Fruit fly (Drosophila melanogaster) Kc167 (cell line): ENCODE results near the gene CG5157.

Source experiments
- Myc ChIP-seq: fragments of >200 bp; optimal IDR thresholded peaks from 2 replicates; lab custom pipeline; 2017; ENCODE audit warnings: missing external identifiers
- Sin3A ChIP-seq: fragments of >200 bp; optimal IDR thresholded peaks from 2 replicates; lab custom pipeline; 2018; ENCODE audit warnings: missing external identifiers
- h ChIP-seq: fragments of >200 bp; optimal IDR thresholded peaks from 3 replicates; lab custom pipeline; 2018; ENCODE audit warnings: missing external identifiers
- insv ChIP-seq: fragments of >200 bp; optimal IDR thresholded peaks from 3 replicates; lab custom pipeline; 2018; ENCODE audit warnings: missing external identifiers
- psq ChIP-seq: fragments of >200 bp; optimal IDR thresholded peaks from 2 replicates; lab custom pipeline; 2017; ENCODE audit warnings: missing external identifiers
- ttk ChIP-seq: sonication (Bioruptor generic); optimal IDR thresholded peaks from 2 replicates; lab custom pipeline; 2017; ENCODE audit warnings: missing external identifiers

Gene CG5157

DNA sequence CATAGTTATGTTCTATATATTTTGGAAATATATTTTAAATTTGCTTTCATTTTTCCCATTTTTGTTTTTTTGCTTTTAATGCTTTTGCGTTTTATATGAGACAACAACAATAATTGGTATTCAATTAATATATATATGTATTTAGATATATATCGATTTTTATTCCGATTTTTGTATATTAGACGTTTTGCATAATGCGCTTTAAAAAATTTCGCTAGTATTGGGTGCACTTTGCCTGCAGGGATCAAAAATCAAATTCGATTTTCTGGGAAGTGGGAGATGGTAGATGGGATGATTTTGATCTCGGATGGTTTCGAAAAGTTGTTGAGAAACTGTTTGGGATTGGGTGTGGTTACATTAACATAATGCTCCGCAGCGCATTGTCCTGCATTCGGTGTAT lies at the start of gene CG5157:
Gene CG5157 (minus strand): TSS at position 101 of the 400 bp plus-strand sequence.
- TF ChIP-seq ttk (lab: Kevin White, UChicago) = no peak
- TF ChIP-seq insv (lab: Kevin White, UChicago) = no peak
- no peak for TF ChIP-seq Sin3A (lab: Kevin White, UChicago)
- no peak for TF ChIP-seq psq
- no peak for TF ChIP-seq h (lab: Kevin White, UChicago)
- TF ChIP-seq Myc = no peak

DNA sequence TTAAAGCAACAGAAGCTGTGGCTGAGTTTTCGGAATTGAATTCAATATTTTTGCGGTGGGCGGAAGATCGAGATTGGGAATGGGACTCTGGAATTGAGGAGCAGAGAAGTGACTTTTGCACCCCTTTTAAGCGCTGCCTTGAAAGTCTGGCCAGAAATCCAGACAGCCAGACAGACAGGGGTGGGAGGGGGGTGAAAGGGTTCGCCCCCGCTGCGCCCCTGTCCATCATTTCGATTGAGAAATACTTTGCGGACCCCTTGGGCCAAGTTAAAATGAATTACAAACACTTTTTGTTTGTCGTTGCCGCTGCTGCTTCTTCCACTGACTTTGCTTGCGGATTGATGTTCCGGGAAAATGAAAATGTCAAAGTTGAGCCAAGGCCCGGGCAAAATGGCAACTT lies 45.8 kb upstream of the CG5157 start:
- TF ChIP-seq Sin3A (lab: Kevin White, UChicago) (no peak), psq (no peak), insv (lab: Kevin White, UChicago) (no peak), ttk (lab: Kevin White, UChicago) (no peak), Myc (no peak), h (lab: Kevin White, UChicago) (no peak)

DNA sequence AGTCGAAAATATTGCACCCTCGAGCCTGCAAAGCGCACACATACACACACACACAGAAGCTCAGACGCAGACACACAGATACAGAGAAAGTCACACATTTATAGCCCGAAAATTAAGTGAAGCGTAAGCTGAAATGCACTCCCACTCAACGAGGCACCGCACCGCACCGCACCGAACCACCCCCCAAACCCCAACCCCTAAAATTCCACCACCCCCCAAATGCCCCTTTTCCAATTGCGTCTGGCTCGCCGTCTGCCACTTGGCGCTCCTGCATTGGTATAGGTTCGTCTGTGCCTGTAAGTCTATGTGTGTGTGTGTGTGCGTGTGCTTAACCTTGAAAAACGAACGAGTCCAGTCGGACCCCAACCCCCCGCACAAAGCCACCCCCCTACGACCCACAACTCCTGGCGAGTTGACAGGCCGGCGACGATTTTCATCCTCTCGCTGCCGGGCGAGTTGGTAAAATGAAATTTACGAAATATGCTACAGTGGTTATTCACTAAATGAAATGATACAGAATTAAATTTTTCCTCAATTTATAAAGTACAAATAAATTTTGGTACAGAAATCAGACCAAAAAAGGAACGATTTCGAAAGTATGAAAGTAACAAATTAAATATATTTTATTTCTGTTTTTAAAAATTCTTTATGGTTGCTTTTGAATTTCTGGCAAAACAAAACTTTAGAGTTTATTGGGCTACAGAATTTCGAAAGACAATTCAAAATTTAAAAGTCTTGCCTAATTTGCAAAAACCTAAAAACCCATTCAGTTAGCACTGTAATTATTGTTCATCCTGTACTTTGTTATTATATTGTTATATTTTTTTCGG lies 45.2 kb upstream of the CG5157 start:
- TF ChIP-seq psq = no peak

DNA sequence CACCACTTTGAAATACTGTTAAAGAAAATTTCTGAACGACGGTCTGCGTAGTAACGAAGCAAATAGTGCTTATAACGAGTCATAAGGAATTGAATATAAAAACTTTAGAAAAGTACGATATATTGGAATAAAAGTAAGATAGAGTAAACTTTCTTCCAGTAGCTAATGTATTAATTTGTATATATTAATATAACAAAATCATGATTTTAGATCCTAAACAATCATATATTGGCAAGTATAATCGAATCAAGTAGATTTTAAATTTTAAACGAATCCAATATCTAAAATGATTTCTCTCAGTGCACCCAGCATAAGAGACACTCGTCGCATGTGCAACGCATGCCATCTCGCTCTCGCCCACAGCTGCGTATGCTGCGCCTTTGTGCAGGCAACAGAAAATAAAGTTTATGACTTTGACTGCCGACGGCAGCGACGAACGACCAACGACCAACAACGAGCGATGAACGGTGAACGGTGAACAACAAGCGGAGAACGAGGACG lies 43.7 kb upstream of the CG5157 start:
- TF ChIP-seq ttk (lab: Kevin White, UChicago) (no peak), Sin3A (lab: Kevin White, UChicago) (no peak), Myc (no peak)

DNA sequence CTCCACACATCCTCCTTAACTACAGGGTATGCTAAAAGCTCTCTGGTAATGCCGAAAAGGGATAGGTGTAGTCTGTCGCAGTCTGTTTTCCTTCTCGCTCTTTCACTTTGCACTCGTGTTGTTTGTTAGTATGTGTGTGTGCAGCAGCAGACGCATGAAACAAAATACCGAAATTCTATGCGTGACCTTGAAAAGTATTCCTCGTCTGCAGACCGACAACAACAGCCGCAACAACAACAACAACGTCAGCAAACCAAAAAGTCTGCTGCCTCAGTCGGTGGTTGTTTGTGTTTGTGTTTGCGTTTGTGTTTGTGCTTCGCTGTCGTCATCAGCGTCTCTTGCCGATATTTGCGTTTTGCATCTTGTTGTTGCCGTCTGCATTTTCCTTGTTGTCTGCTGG lies 40.8 kb upstream of the CG5157 start:
- TF ChIP-seq insv (lab: Kevin White, UChicago) (no peak), Myc (no peak), psq (no peak), h (lab: Kevin White, UChicago) (no peak)

DNA sequence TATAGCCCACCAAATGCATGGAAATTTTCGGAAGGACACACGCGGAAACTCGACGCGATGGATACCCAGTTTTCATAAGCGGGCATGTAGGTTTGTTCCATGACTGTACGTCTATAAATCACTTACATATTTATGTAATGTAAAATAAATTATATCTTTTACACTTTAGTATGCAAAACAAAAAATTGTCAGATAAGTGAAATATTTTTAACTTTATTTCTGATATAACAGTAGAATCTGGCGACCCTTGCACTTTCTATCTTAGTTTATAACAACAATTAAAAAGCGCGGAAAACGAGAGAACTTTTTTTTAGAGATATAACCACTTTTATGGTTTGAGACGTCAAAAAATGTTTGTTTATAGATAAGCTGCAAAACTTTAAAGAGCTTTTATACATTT lies 40.1 kb upstream of the CG5157 start:
- no peak for TF ChIP-seq insv (lab: Kevin White, UChicago)
- no peak for TF ChIP-seq ttk (lab: Kevin White, UChicago)
- no peak for TF ChIP-seq Myc
- TF ChIP-seq h (lab: Kevin White, UChicago) = no peak

DNA sequence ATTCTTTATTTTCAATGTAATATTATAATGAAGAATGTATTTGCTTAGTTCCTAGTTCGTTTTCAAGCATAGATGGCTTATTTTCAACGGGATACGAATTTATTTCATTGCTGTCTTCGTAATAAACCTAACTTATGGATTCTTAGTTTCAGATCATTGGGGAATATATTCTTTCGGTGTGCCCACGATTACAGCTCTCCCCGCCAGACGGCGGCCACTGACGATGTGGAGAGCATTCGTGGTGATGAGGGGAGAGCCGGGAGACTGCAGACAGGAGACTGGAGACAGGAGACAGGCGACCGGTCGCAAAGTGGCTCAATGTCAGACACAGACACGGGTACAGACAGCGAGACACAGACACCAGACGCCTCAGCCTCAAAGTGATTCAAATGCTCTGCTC lies 39.6 kb upstream of the CG5157 start:
- TF ChIP-seq h (lab: Kevin White, UChicago) = no peak
- TF ChIP-seq insv (lab: Kevin White, UChicago) = no peak
- TF ChIP-seq psq = no peak
- TF ChIP-seq Sin3A (lab: Kevin White, UChicago) = no peak
- TF ChIP-seq Myc = no peak
- no peak for TF ChIP-seq ttk (lab: Kevin White, UChicago)

DNA sequence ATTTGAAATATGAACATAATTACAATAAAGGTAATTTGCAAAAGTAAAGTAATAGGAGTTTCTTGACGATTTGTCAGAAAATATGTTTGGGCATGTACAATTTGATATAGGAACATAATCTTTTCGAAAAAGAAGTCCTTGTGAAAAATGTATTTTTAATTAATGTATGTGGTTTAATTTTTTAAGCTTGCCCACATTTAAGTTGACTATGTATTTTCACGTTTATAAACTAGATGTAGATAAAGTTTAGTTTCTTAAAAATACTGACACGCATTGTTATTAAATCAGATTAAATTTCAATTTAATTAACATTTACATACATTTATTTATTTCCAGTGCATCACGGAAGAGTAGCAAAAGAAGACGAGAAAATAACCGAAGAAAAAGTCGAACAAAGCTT lies 38.8 kb upstream of the CG5157 start:
- TF ChIP-seq ttk (lab: Kevin White, UChicago) = no peak
- no peak for TF ChIP-seq h (lab: Kevin White, UChicago)
- no peak for TF ChIP-seq Sin3A (lab: Kevin White, UChicago)
- TF ChIP-seq insv (lab: Kevin White, UChicago) = no peak
- no peak for TF ChIP-seq psq
- no peak for TF ChIP-seq Myc

DNA sequence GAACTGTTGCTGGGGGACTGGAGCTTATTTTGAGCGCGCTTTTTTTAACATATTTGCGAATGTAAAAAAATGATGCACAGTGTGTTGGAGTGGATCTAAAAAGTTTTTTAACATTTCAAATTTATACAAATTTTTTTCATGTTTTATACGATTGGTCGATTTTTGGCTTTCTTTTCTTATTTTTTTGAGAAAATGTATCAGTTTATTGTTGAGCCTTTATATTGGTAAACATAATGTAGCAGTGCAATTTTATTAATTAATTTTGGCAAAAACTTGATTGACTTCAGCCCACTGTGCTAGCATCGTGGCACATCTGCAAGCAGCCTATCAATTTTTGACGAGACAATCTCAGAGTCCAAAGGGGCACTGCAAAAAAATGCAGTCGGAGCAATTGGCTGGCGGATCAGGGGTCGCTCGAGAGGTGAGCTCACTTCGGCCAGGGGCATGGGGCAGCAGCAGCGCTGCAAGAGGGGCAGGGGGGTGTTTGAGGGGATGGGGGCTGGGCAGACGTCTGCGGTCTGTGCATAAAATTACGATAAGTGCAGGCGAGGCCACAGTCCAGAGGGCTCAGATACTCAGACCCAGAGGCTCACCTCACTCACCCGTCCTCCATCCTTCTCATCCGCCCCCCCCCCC lies 38.1 kb upstream of the CG5157 start:
- TF ChIP-seq ttk (lab: Kevin White, UChicago) (no peak), insv (lab: Kevin White, UChicago) (no peak), psq (no peak), Myc (no peak), Sin3A (lab: Kevin White, UChicago) (no peak), h (lab: Kevin White, UChicago) (no peak)

DNA sequence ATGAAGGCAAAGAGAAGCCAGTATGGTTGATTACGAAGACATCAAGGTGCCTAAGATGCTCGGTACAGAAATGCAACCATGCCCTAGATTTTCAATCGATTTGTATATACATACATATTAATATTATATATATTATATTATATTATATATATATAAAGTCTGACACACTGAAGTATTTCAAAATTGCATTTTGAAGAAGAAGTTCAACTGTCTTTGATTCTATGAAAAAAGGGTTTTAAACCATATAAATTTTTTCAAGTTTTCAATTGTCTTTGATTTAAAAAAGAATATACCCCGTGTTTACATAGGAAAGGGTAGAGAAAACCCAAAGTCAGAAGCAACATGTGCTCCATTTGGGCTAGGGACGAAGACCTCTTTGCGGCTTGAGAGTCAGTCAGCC lies 37.1 kb upstream of the CG5157 start:
- no peak for TF ChIP-seq psq
- TF ChIP-seq Myc = no peak
- TF ChIP-seq insv (lab: Kevin White, UChicago) = no peak
- no peak for TF ChIP-seq Sin3A (lab: Kevin White, UChicago)
- no peak for TF ChIP-seq h (lab: Kevin White, UChicago)
- TF ChIP-seq ttk (lab: Kevin White, UChicago) = no peak

DNA sequence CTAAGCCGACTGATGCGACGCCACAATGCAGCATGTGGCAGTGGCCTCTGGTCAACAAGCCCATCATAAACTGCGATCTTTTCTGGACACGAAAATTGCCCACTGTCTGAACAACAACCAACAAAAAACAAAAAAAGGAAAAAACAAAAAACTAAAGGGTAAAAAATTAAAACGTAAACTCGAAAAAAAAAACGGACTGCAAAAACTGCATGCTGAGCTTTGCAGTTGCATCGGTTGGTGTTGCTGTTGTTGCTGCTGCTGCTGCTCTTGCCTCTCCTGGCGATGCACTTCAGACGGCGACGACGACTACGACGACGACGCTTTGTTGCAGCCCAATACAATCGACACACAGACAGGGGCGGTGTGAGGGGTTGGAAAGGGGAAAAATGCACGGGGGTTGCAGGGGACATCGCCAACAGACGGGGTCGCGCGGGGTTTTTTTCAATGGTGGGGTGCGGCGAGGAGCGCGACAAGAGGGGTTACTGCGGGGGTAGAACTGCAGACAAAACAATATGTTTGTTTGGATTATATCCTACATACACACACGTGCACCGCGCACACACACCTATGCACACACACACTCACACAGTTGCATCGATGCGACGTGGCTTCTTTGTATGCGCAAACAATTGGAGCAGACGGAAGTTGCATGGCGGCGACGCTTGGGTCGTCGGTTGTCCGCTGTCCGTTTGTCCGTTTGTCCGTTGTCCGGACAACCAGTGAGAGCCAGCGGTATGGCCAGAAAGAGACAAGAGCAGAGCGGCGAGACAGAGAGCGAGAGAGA lies 36.3 kb upstream of the CG5157 start:
- no peak for TF ChIP-seq psq
- no peak for TF ChIP-seq h (lab: Kevin White, UChicago)
- TF ChIP-seq insv (lab: Kevin White, UChicago) = no peak

DNA sequence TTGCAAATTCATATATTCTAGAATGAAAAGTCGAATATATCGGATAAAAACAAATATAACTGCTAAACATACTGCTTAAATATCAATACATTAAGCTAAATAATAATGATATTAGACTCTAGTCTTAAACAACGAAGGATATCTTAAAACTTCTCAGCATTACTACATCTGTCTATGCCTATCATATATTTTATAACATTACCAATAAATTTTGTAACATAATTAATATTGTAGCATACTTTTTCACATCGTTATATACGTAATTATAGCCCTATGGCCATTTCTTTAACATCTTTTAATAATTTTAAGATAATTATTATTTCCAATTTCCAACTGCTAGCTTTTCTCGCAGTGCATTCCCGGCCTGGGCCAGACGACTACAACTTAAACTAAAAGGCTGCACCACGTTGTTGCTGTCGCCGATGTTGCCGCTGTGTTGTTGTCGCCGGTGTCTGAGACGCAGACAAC lies 35.2 kb upstream of the CG5157 start:
- TF ChIP-seq insv (lab: Kevin White, UChicago) = no peak
- no peak for TF ChIP-seq ttk (lab: Kevin White, UChicago)
- TF ChIP-seq Sin3A (lab: Kevin White, UChicago) = no peak
